Worm (Caenorhabditis elegans): Measurements from ENCODE around the gene R02F11.3.

DNA sequence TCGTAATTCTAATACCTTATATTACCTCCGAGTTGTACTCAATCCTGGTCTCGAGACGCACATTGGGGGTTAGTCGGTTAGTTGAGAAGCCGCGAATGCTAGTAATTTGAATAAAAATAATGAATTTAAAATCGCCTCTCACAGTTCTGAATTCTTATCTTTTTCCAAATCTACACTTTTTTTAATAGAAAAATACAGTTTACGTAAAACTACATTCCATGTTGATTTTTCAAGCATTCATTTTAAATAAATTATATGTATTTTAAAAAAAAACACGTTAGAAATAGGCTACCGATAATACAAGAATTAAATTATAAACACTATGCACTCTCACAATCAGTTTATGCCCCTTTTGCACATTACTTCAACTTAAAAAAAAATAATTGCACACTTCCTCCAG is 36.1 kb downstream of the R02F11.3 start, which contains the start of gene C18G1.9:
- TF ChIP-seq ama-1 (optimal IDR thresholded peaks at IDR 0.05) (no peak), C04F5.9 (tag; optimal IDR thresholded peaks at IDR 0.05) (no peak), nhr-28 (tag; optimal IDR thresholded peaks at IDR 0.05) (no peak), snpc-4 (tag; optimal IDR thresholded peaks at IDR 0.05) (no peak), lin-39 (tag; optimal IDR thresholded peaks at IDR 0.05) (no peak), rnt-1 (tag; optimal IDR thresholded peaks at IDR 0.05) (no peak), sptf-1 (tag; optimal IDR thresholded peaks at IDR 0.05) (no peak)
